Fruit fly (Drosophila melanogaster) whole organism, wandering third instar larva: ENCODE measurements around the gene AP-1sigma.

ENCODE experiments used
- Abd-B ChIP-seq: fragments of >200 bp; optimal IDR thresholded peaks from 2 replicates; lab custom pipeline; 2017; ENCODE audit warnings: missing biosample characterization, missing genetic modification characterization
- CG32264 ChIP-seq: fragments of 200-800 bp; sonication (Bioruptor generic); optimal IDR thresholded peaks from 2 replicates; lab custom pipeline; 2016; ENCODE audit warnings: missing biosample characterization, missing genetic modification characterization
- CG9705 ChIP-seq: fragments of 200-800 bp; sonication (Bioruptor generic); optimal IDR thresholded peaks from 2 replicates; lab custom pipeline; 2018; ENCODE audit warnings: missing biosample characterization, mild to moderate bottlenecking, missing genetic modification characterization
- CrebA ChIP-seq: fragments of 200-800 bp; sonication (Bioruptor generic); optimal IDR thresholded peaks from 2 replicates; lab custom pipeline; 2016; ENCODE audit warnings: missing biosample characterization, mild to moderate bottlenecking, missing genetic modification characterization, borderline replicate concordance
- Dfd ChIP-seq: fragments of >200 bp; optimal IDR thresholded peaks from 2 replicates; lab custom pipeline; 2017; ENCODE audit warnings: missing biosample characterization, missing genetic modification characterization
- Dif ChIP-seq: fragments of 200-275, 200-300 bp; sonication (Bioruptor generic); optimal IDR thresholded peaks from 2 replicates; lab custom pipeline; 2018; ENCODE audit warnings: missing biosample characterization, missing genetic modification characterization; ENCODE audit not compliant: partially characterized antibody
- GATAd ChIP-seq: sonication (Bioruptor generic); optimal IDR thresholded peaks from 2 replicates; lab custom pipeline; 2016; ENCODE audit warnings: missing biosample characterization, missing genetic modification characterization
- HLH106 ChIP-seq: fragments of 200-800 bp; optimal IDR thresholded peaks from 3 replicates; lab custom pipeline; 2019; ENCODE audit warnings: missing biosample characterization, mild to moderate bottlenecking, missing genetic modification characterization, moderate library complexity
- Hnf4 ChIP-seq: fragments of 200-800 bp; sonication (Bioruptor generic); optimal IDR thresholded peaks from 2 replicates; lab custom pipeline; 2016; ENCODE audit warnings: missing biosample characterization, mild to moderate bottlenecking, missing genetic modification characterization
- Hr78 ChIP-seq: fragments of >200 bp; optimal IDR thresholded peaks from 2 replicates; lab custom pipeline; 2017; ENCODE audit warnings: missing biosample characterization, missing genetic modification characterization
- Hr83 ChIP-seq: fragments of 200-300 bp; sonication (Bioruptor generic); optimal IDR thresholded peaks from 2 replicates; lab custom pipeline; 2016; ENCODE audit warnings: missing biosample characterization, mild to moderate bottlenecking, missing genetic modification characterization, moderate library complexity; ENCODE audit not compliant: poor library complexity, severe bottlenecking
- Jra ChIP-seq: sonication (Bioruptor generic); optimal IDR thresholded peaks from 2 replicates; lab custom pipeline; 2016; ENCODE audit warnings: missing biosample characterization, missing genetic modification characterization
- Mio ChIP-seq: sonication (Bioruptor generic); optimal IDR thresholded peaks from 2 replicates; lab custom pipeline; 2016; ENCODE audit warnings: missing biosample characterization, missing genetic modification characterization
- Myc ChIP-seq: fragments of >200 bp; optimal IDR thresholded peaks from 2 replicates; lab custom pipeline; 2017
- OdsH ChIP-seq: fragments of 200-800 bp; sonication (Bioruptor generic); optimal IDR thresholded peaks from 2 replicates; lab custom pipeline; 2016; ENCODE audit warnings: missing biosample characterization, mild to moderate bottlenecking, missing genetic modification characterization
- Rel ChIP-seq, 2 experiments: fragments of 200-800 bp; sonication (Bioruptor generic) in 1 of 2; optimal IDR thresholded peaks; 2 replicates in 1 of 2; 3 replicates in 1 of 2; lab custom pipeline; 2016 to 2019; ENCODE audit warnings: mild to moderate bottlenecking in 2 of 2, missing biosample characterization in 2 of 2, missing genetic modification characterization in 2 of 2, moderate library complexity in 1 of 2
- Sp1 ChIP-seq: fragments of 200-800 bp; sonication (Bioruptor generic); optimal IDR thresholded peaks from 3 replicates; lab custom pipeline; 2019; ENCODE audit warnings: missing biosample characterization, mild to moderate bottlenecking, missing genetic modification characterization, moderate library complexity
- Vsx2 ChIP-seq: fragments of 200-300, 225-300 bp; sonication (Bioruptor generic); optimal IDR thresholded peaks from 2 replicates; lab custom pipeline; 2018; ENCODE audit warnings: missing biosample characterization, missing genetic modification characterization; ENCODE audit not compliant: partially characterized antibody
- br ChIP-seq: fragments of 200-800 bp; sonication (Bioruptor generic); optimal IDR thresholded peaks from 2 replicates; lab custom pipeline; 2016; ENCODE audit warnings: missing biosample characterization, missing genetic modification characterization
- brk ChIP-seq: fragments of 200-800 bp; sonication (Bioruptor generic); optimal IDR thresholded peaks from 2 replicates; lab custom pipeline; 2016; ENCODE audit warnings: missing biosample characterization, mild to moderate bottlenecking, missing genetic modification characterization
- dmrt93B ChIP-seq: fragments of 200-800 bp; sonication (Bioruptor generic); optimal IDR thresholded peaks from 2 replicates; lab custom pipeline; 2018; ENCODE audit warnings: missing biosample characterization, mild to moderate bottlenecking, missing genetic modification characterization
- dsf ChIP-seq: sonication (Bioruptor generic); optimal IDR thresholded peaks from 2 replicates; lab custom pipeline; 2016; ENCODE audit warnings: missing biosample characterization, missing genetic modification characterization, borderline replicate concordance
- ey ChIP-seq: fragments of 200-800 bp; sonication (Bioruptor generic); optimal IDR thresholded peaks from 2 replicates; lab custom pipeline; 2016; ENCODE audit warnings: missing biosample characterization, missing genetic modification characterization
- foxo ChIP-seq, 2 experiments: fragments of 200-800 bp; sonication (Bioruptor generic); optimal IDR thresholded peaks; 2 replicates in 1 of 2; 3 replicates in 1 of 2; lab custom pipeline; 2016 to 2017; ENCODE audit warnings: missing biosample characterization in 2 of 2, missing genetic modification characterization in 2 of 2
- fru ChIP-seq: fragments of 200-800 bp; sonication (Bioruptor generic); optimal IDR thresholded peaks from 3 replicates; lab custom pipeline; 2016; ENCODE audit warnings: missing biosample characterization, mild to moderate bottlenecking, missing genetic modification characterization
- h ChIP-seq: fragments of 200-800 bp; sonication (Bioruptor generic); optimal IDR thresholded peaks from 3 replicates; lab custom pipeline; 2016; ENCODE audit warnings: missing biosample characterization, mild to moderate bottlenecking, missing genetic modification characterization
- jim ChIP-seq: fragments of 175-275, 200-325 bp; sonication (Bioruptor generic); optimal IDR thresholded peaks from 2 replicates; lab custom pipeline; 2016; ENCODE audit warnings: missing biosample characterization, mild to moderate bottlenecking, missing genetic modification characterization
- lola ChIP-seq: fragments of >200 bp; optimal IDR thresholded peaks from 2 replicates; lab custom pipeline; 2017; ENCODE audit warnings: missing biosample characterization, missing genetic modification characterization
- pan ChIP-seq: fragments of >200 bp; optimal IDR thresholded peaks from 2 replicates; lab custom pipeline; 2017
- psq ChIP-seq: fragments of 200-800 bp; sonication (Bioruptor generic); optimal IDR thresholded peaks from 3 replicates; lab custom pipeline; 2017; ENCODE audit warnings: missing biosample characterization, mild to moderate bottlenecking, missing genetic modification characterization, moderate library complexity
- rgr ChIP-seq: fragments of 200-800 bp; sonication (Bioruptor generic); optimal IDR thresholded peaks from 3 replicates; lab custom pipeline; 2016; ENCODE audit warnings: missing biosample characterization, mild to moderate bottlenecking, missing genetic modification characterization
- sage ChIP-seq: fragments of 200-800 bp; sonication (Bioruptor generic); optimal IDR thresholded peaks from 2 replicates; lab custom pipeline; 2016; ENCODE audit warnings: missing biosample characterization, mild to moderate bottlenecking, missing genetic modification characterization
- sv ChIP-seq: fragments of 200-800 bp; sonication (Bioruptor generic); optimal IDR thresholded peaks from 3 replicates; lab custom pipeline; 2016; ENCODE audit warnings: missing biosample characterization, missing genetic modification characterization
- tai ChIP-seq: sonication (Bioruptor generic); optimal IDR thresholded peaks from 2 replicates; lab custom pipeline; 2016; ENCODE audit warnings: missing biosample characterization, missing genetic modification characterization
- usp ChIP-seq: fragments of >200 bp; optimal IDR thresholded peaks from 2 replicates; lab custom pipeline; 2017; ENCODE audit warnings: missing biosample characterization, missing genetic modification characterization

AP-1sigma gene

dm6 chr3R:23938564-23939122, 19.8 kb upstream of the AP-1sigma start:
- TF ChIP-seq Hnf4 (no peak), HLH106 (tag; lab: Kevin White, UChicago) (no peak), tai (GFP tag; lab: Kevin White, UChicago) (no peak), CG9705 (GFP tag; lab: Kevin White, UChicago) (no peak), Rel (GFP tag; optimal IDR thresholded peaks at IDR 0.05; lab: Kevin White, UChicago) (no peak), Rel (tag; optimal IDR thresholded peaks at IDR 0.05; lab: Kevin White, UChicago) (peak; percentile 41), OdsH (GFP tag; lab: Kevin White, UChicago) (no peak)

dm6 chr3R:23939921-23940839, 18.3 kb upstream of the AP-1sigma start:
- TF ChIP-seq sage (no peak), fru (GFP tag; lab: Kevin White, UChicago) (no peak), Jra (peak; percentile 12), br (no peak), Hr78 (GFP tag; lab: Kevin White, UChicago) (no peak), rgr (GFP tag; lab: Kevin White, UChicago) (peak; percentile 39), sv (peak; percentile 71), tai (GFP tag; lab: Kevin White, UChicago) (no peak), h (GFP tag; lab: Kevin White, UChicago) (peak; percentile 32), dmrt93B (peak; percentile 26), CG9705 (GFP tag; lab: Kevin White, UChicago) (peak; percentile 11), Mio (GFP tag; lab: Kevin White, UChicago) (no peak), Hr83 (GFP tag; lab: Kevin White, UChicago) (peak; percentile 80), Sp1 (no peak), Hnf4 (peak; percentile 38), Rel (GFP tag; optimal IDR thresholded peaks at IDR 0.05; lab: Kevin White, UChicago) (no peak), Rel (tag; optimal IDR thresholded peaks at IDR 0.05; lab: Kevin White, UChicago) (no peak), jim (GFP tag; lab: Kevin White, UChicago) (no peak), HLH106 (tag; lab: Kevin White, UChicago) (no peak), OdsH (GFP tag; lab: Kevin White, UChicago) (peak; percentile 54), Abd-B (GFP tag; lab: Kevin White, UChicago) (no peak), Myc (no peak), Vsx2 (no peak)
- TF ChIP-seq, all 38 proteins: peak for 9

- TF ChIP-seq dmrt93B (peak; percentile 7), CG9705 (GFP tag; lab: Kevin White, UChicago) (no peak)
Measured at dm6 chr3R:23940840-23941364, 17.5 kb upstream of the AP-1sigma start.

DNA sequence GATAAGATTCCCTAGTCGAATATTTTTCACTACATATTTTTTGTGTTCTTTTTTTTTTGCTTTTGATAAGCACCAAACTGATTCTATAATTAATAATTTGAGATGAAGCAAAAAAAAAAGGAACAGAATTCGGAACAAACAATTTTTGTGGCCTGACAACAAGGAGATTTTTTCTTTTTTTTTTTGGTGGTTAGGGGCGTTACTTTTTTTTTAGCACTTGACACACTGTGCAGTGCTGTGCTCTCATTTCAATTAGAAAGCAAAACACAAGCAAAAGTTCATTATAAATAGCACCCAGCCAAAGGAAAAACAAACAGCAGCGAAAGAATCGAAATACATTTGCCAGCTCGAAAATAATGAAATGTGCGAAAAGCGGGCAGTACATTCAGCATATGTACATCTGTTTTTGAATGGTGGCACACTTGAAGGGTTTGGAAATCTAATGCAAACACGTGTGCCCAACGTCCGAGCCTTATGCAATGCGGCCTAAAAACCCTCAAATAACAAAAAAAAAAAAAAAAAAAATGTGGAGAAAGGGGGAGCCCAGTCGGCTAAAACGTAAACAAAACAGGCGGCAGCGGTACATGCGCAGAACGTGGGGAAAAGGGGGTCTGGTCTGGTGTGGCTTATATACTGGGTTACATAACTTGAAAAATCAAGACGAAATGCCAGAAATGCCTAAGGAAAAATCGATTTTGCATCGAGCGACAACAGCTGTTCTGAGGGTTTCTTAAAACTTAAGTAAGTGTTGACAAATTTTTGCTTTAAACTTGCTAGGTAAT, 16.6 kb upstream of the AP-1sigma start:
- no peak for TF ChIP-seq CG32264 (GFP tag; lab: Kevin White, UChicago)
- TF ChIP-seq sage, result no peak
- TF ChIP-seq brk, result no peak
- peak; percentile 34 to 50 for TF ChIP-seq foxo (GFP tag; optimal IDR thresholded peaks at IDR 0.05; lab: Kevin White, UChicago)
- no peak for TF ChIP-seq dsf (GFP tag; lab: Kevin White, UChicago)
- TF ChIP-seq Dif (GFP tag; lab: Kevin White, UChicago), result no peak
- TF ChIP-seq Mio (GFP tag; lab: Kevin White, UChicago), result no peak
- TF ChIP-seq jim (GFP tag; lab: Kevin White, UChicago), result no peak
- TF ChIP-seq Sp1, result no peak
- no peak for TF ChIP-seq OdsH (GFP tag; lab: Kevin White, UChicago)
- no peak for TF ChIP-seq CG9705 (GFP tag; lab: Kevin White, UChicago)
- no peak for TF ChIP-seq usp (GFP tag; lab: Kevin White, UChicago)
- TF ChIP-seq rgr (GFP tag; lab: Kevin White, UChicago), result peak; percentile 2
- TF ChIP-seq Abd-B (GFP tag; lab: Kevin White, UChicago), result no peak
- TF ChIP-seq CrebA (GFP tag; lab: Kevin White, UChicago), result no peak
- TF ChIP-seq Jra, result no peak
- TF ChIP-seq HLH106 (tag; lab: Kevin White, UChicago), result no peak
- peak; percentile 30 for TF ChIP-seq fru (GFP tag; lab: Kevin White, UChicago)
- TF ChIP-seq Rel (GFP tag; optimal IDR thresholded peaks at IDR 0.05; lab: Kevin White, UChicago), result peak; percentile 19
- TF ChIP-seq Rel (tag; optimal IDR thresholded peaks at IDR 0.05; lab: Kevin White, UChicago), result peak; percentile 71
- TF ChIP-seq ey (GFP tag; lab: Kevin White, UChicago), result peak; percentile 21
- TF ChIP-seq Hnf4, result peak; percentile 20
- TF ChIP-seq h (GFP tag; lab: Kevin White, UChicago), result peak; percentile 30
- TF ChIP-seq lola (GFP tag; lab: Kevin White, UChicago), result no peak
- no peak for TF ChIP-seq Hr78 (GFP tag; lab: Kevin White, UChicago)
- TF ChIP-seq Hr83 (GFP tag; lab: Kevin White, UChicago), result no peak
- no peak for TF ChIP-seq GATAd
- no peak for TF ChIP-seq dmrt93B
- TF ChIP-seq psq (GFP tag; lab: Kevin White, UChicago), result no peak
- TF ChIP-seq Dfd (GFP tag; lab: Kevin White, UChicago), result no peak
- no peak for TF ChIP-seq pan (lab: Kevin White, UChicago)
- TF ChIP-seq Vsx2, result no peak
- no peak for TF ChIP-seq br
